Worm (Caenorhabditis elegans) whole organism, L1 larva: ENCODE results near the gene nrps-1.
A peak's percentile ranks its signal among the peaks of the same experiment; 100 is the strongest.

Source experiments
- C04F5.9 ChIP-seq: sonication (generic microtip); optimal IDR thresholded peaks from 2 replicates; lab custom pipeline; 2016; ENCODE audit warnings: missing genetic modification characterization, missing compliant biosample characterization
- C16A3.4 ChIP-seq: fragments of 150-350 bp; optimal IDR thresholded peaks from 2 replicates; lab custom pipeline; 2014; ENCODE audit warnings: missing biosample characterization, missing genetic modification characterization
- Y116A8C.19 ChIP-seq: sonication (generic microtip); optimal IDR thresholded peaks from 2 replicates; lab custom pipeline; 2016; ENCODE audit warnings: missing compliant biosample characterization, missing genetic modification characterization, borderline replicate concordance
- alr-1 ChIP-seq: fragments of 200-800 bp; sonication (Bioruptor generic); optimal IDR thresholded peaks from 2 replicates; lab custom pipeline; 2018; ENCODE audit warnings: borderline replicate concordance, mild to moderate bottlenecking, missing genetic modification characterization, missing compliant biosample characterization
- aly-2 ChIP-seq: fragments of 150-350 bp; optimal IDR thresholded peaks from 2 replicates; lab custom pipeline; 2014; ENCODE audit warnings: missing biosample characterization, missing genetic modification characterization
- ceh-8 ChIP-seq: fragments of 200-800 bp; sonication (Bioruptor generic); optimal IDR thresholded peaks from 2 replicates; lab custom pipeline; 2018; ENCODE audit warnings: mild to moderate bottlenecking, missing genetic modification characterization, moderate library complexity, missing compliant biosample characterization
- ceh-82 ChIP-seq, 3 experiments: fragments of 150-350 bp in 1 of 3; sonication (generic microtip) in 2 of 3; optimal IDR thresholded peaks; 2 replicates each; lab custom pipeline; 2014 to 2017; ENCODE audit warnings: missing biosample characterization in 3 of 3, missing genetic modification characterization in 3 of 3
- ces-1 ChIP-seq: fragments of 150-350 bp; optimal IDR thresholded peaks from 2 replicates; lab custom pipeline; 2014; ENCODE audit warnings: missing biosample characterization, missing genetic modification reagents, missing genetic modification characterization
- dsc-1 ChIP-seq: sonication (generic microtip); optimal IDR thresholded peaks from 2 replicates; lab custom pipeline; 2016; ENCODE audit warnings: mild to moderate bottlenecking, missing genetic modification characterization, missing compliant biosample characterization
- efl-1 ChIP-seq, 4 experiments: fragments of 150-350 bp; optimal IDR thresholded peaks in 3 of 4; peaks in 1 of 4; 1 replicate in 1 of 4; 2 replicates in 3 of 4; lab custom pipeline; 2014; ENCODE audit warnings: missing biosample characterization in 2 of 4, missing genetic modification characterization in 2 of 4, missing genetic modification reagents in 2 of 4
- efl-3 ChIP-seq: fragments of 200-800 bp; sonication (Bioruptor generic); optimal IDR thresholded peaks from 2 replicates; lab custom pipeline; 2018; ENCODE audit warnings: mild to moderate bottlenecking, missing genetic modification characterization, missing compliant biosample characterization
- egl-13 ChIP-seq: sonication (generic microtip); optimal IDR thresholded peaks from 2 replicates; lab custom pipeline; 2016; ENCODE audit warnings: missing genotype, missing genetic modification reagents, missing genetic modification characterization, missing compliant biosample characterization
- elt-2 ChIP-seq: sonication (generic microtip); optimal IDR thresholded peaks from 2 replicates; lab custom pipeline; 2016; ENCODE audit warnings: missing genetic modification characterization, mild to moderate bottlenecking, inconsistent platforms, missing compliant biosample characterization, missing genetic modification reagents
- fkh-8 ChIP-seq: sonication (generic microtip); optimal IDR thresholded peaks from 2 replicates; lab custom pipeline; 2016; ENCODE audit warnings: mild to moderate bottlenecking, missing genetic modification characterization, missing compliant biosample characterization
- irx-1 ChIP-seq: sonication (generic microtip); optimal IDR thresholded peaks from 2 replicates; lab custom pipeline; 2016; ENCODE audit warnings: missing genetic modification characterization, missing compliant biosample characterization
- lin-15B ChIP-seq: fragments of 150-350 bp; sonication (generic microtip); optimal IDR thresholded peaks from 3 replicates; lab custom pipeline; 2014; ENCODE audit warnings: missing biosample characterization, missing genetic modification characterization
- lin-35 ChIP-seq, 2 experiments: fragments of 150-350 bp; optimal IDR thresholded peaks; 2 replicates each; lab custom pipeline; 2014; ENCODE audit warnings: missing biosample characterization in 2 of 2, missing genetic modification characterization in 2 of 2, missing genetic modification reagents in 2 of 2
- mdl-1 ChIP-seq, 2 experiments: fragments of 150-350 bp; optimal IDR thresholded peaks; 2 replicates each; lab custom pipeline; 2014 to 2017; ENCODE audit warnings: missing biosample characterization in 2 of 2, missing genetic modification characterization in 2 of 2, inconsistent platforms in 1 of 2
- nhr-11 ChIP-seq: fragments of 150-350 bp; optimal IDR thresholded peaks from 2 replicates; lab custom pipeline; 2014; ENCODE audit warnings: missing biosample characterization, missing genetic modification characterization
- nhr-20 ChIP-seq: sonication (generic microtip); optimal IDR thresholded peaks from 2 replicates; lab custom pipeline; 2016; ENCODE audit warnings: mild to moderate bottlenecking, missing genetic modification characterization, missing compliant biosample characterization
- nhr-28 ChIP-seq: fragments of 150-350 bp; optimal IDR thresholded peaks from 2 replicates; lab custom pipeline; 2014; ENCODE audit warnings: missing biosample characterization, missing genetic modification characterization
- nhr-90 ChIP-seq: sonication (generic microtip); optimal IDR thresholded peaks from 2 replicates; lab custom pipeline; 2016; ENCODE audit warnings: mild to moderate bottlenecking, missing genetic modification characterization, missing compliant biosample characterization; ENCODE audit not compliant: poor library complexity
- pag-3 ChIP-seq: sonication (generic microtip); optimal IDR thresholded peaks from 2 replicates; lab custom pipeline; 2017; ENCODE audit warnings: missing genetic modification characterization, mild to moderate bottlenecking, missing compliant biosample characterization, antibody characterized with exemption, borderline replicate concordance; ENCODE audit not compliant: insufficient read depth
- pax-3 ChIP-seq: fragments of 200-800 bp; sonication (Bioruptor generic); optimal IDR thresholded peaks from 2 replicates; lab custom pipeline; 2018; ENCODE audit warnings: mild to moderate bottlenecking, missing genetic modification characterization, moderate library complexity, missing compliant biosample characterization
- pqm-1 ChIP-seq: sonication (generic microtip); optimal IDR thresholded peaks from 3 replicates; lab custom pipeline; 2017; ENCODE audit warnings: missing biosample characterization, missing genetic modification characterization
- snpc-4 ChIP-seq: fragments of 150-350 bp; optimal IDR thresholded peaks from 2 replicates; lab custom pipeline; 2014; ENCODE audit warnings: missing biosample characterization, missing genetic modification characterization
- snu-23 ChIP-seq: sonication (generic microtip); optimal IDR thresholded peaks from 2 replicates; lab custom pipeline; 2016; ENCODE audit warnings: missing genetic modification characterization, missing compliant biosample characterization
- sptf-1 ChIP-seq: fragments of 150-350 bp; optimal IDR thresholded peaks from 2 replicates; lab custom pipeline; 2014; ENCODE audit warnings: missing biosample characterization, missing genetic modification characterization
- sup-37 ChIP-seq: fragments of 200-800 bp; sonication (Bioruptor generic); optimal IDR thresholded peaks from 2 replicates; lab custom pipeline; 2018; ENCODE audit warnings: mild to moderate bottlenecking, missing genetic modification characterization, missing compliant biosample characterization
- tbx-2 ChIP-seq: sonication (generic microtip); optimal IDR thresholded peaks from 2 replicates; lab custom pipeline; 2016; ENCODE audit warnings: missing genetic modification characterization, missing compliant biosample characterization
- tlp-1 ChIP-seq: fragments of 150-350 bp; optimal IDR thresholded peaks from 2 replicates; lab custom pipeline; 2014; ENCODE audit warnings: missing biosample characterization, missing genetic modification characterization
- unc-130 ChIP-seq: fragments of 150-350 bp; optimal IDR thresholded peaks from 2 replicates; lab custom pipeline; 2017; ENCODE audit warnings: missing biosample characterization, missing genetic modification characterization, inconsistent platforms
- xbp-1 ChIP-seq: sonication (generic microtip); optimal IDR thresholded peaks from 2 replicates; lab custom pipeline; 2016; ENCODE audit warnings: missing genetic modification characterization, missing compliant biosample characterization
- zag-1 ChIP-seq: fragments of 150-350 bp; optimal IDR thresholded peaks from 2 replicates; lab custom pipeline; 2014; ENCODE audit warnings: missing biosample characterization, missing genetic modification characterization
- zip-4 ChIP-seq: fragments of 200-800 bp; sonication (Bioruptor generic); optimal IDR thresholded peaks from 2 replicates; lab custom pipeline; 2018; ENCODE audit warnings: mild to moderate bottlenecking, missing genetic modification characterization, moderate library complexity, missing compliant biosample characterization

Gene nrps-1

DNA sequence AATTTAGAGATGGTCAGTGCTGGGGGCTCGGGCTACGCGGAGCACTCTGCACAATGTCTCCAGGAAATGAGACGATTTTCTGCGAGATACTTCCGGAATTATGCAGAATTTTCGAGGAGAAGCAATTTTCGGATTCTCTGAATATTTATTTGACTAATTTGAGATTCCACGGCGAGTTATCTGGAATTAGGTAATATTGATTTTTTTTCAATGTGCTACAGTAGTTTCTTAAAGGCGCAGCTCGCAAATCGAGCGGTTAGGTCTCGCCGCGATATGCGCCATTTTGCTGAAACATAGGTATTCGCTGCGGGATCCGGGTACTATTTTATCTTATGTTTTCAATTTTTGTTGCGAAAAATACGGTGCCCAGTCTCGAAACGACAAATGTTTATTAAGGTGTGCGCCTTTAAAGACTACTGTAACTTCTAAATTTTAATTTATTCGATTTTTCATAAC lies at the start of gene nrps-1:
Gene nrps-1, plus strand, starts transcription at position 51 of the 456 bp plus-strand sequence.
- TF ChIP-seq nhr-11 (tag; lab: Kevin White, UChicago), result no peak
- TF ChIP-seq ceh-82 (tag; optimal IDR thresholded peaks at IDR 0.05; lab: Kevin White, UChicago), result no peak
- no peak for TF ChIP-seq mdl-1 (tag; optimal IDR thresholded peaks at IDR 0.05; lab: Kevin White, UChicago)
- no peak for TF ChIP-seq C16A3.4
- TF ChIP-seq sptf-1 (tag; lab: Kevin White, UChicago), result no peak
- no peak for TF ChIP-seq unc-130 (tag; lab: Kevin White, UChicago)
- TF ChIP-seq egl-13 (tag; lab: Kevin White, UChicago), result no peak
- no peak for TF ChIP-seq Y116A8C.19
- no peak for TF ChIP-seq elt-2 (tag; lab: Kevin White, UChicago)
- TF ChIP-seq zag-1 (tag; lab: Kevin White, UChicago), result no peak
- TF ChIP-seq snpc-4 (tag; lab: Kevin White, UChicago), result no peak
- TF ChIP-seq ceh-8 (GFP tag; lab: Kevin White, UChicago), result no peak
- TF ChIP-seq pax-3 (tag; lab: Kevin White, UChicago), result no peak
- TF ChIP-seq irx-1 (tag; lab: Kevin White, UChicago), result no peak
- TF ChIP-seq tlp-1, result no peak
- TF ChIP-seq lin-15B, result no peak
- TF ChIP-seq xbp-1, result no peak

DNA sequence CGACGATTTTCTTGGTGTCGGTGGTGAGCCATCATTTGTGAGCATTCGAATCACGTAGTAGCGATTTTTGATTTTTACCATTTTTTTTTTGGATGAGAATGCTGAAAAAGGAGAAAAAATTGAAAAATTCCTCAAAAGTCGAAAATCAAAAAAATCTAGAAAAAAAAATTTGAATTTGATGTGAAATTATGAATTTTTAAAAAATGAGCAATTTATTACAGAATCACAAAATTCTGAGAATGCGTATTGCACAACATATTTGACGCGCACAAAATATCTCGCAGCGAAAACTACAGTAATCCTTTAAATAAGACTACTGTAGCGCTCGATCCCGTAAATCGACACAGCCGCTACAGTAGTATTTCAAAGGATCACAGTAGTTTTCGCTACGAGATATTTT lies 47.2 kb upstream of the nrps-1 start, which contains the start of gene popl-5:
Gene popl-5, minus strand, starts transcription at position 101 of the 400 bp plus-strand sequence.
- TF ChIP-seq pqm-1 (no peak), alr-1 (tag; lab: Kevin White, UChicago) (no peak), pag-3 (tag; lab: Kevin White, UChicago) (no peak), zip-4 (GFP tag; lab: Kevin White, UChicago) (no peak), tbx-2 (tag; lab: Kevin White, UChicago) (no peak), snu-23 (GFP tag; lab: Kevin White, UChicago) (no peak), lin-35 (GFP tag; optimal IDR thresholded peaks at IDR 0.05; lab: Kevin White, UChicago) (no peak), ceh-8 (GFP tag; lab: Kevin White, UChicago) (no peak), C16A3.4 (no peak), nhr-90 (tag; lab: Kevin White, UChicago) (no peak), efl-3 (GFP tag; lab: Kevin White, UChicago) (no peak), nhr-20 (tag; lab: Kevin White, UChicago) (no peak), C04F5.9 (no peak), dsc-1 (tag; lab: Kevin White, UChicago) (no peak), sup-37 (GFP tag; lab: Kevin White, UChicago) (no peak), ces-1 (GFP tag; lab: Kevin White, UChicago) (no peak), fkh-8 (tag; lab: Kevin White, UChicago) (no peak)

DNA sequence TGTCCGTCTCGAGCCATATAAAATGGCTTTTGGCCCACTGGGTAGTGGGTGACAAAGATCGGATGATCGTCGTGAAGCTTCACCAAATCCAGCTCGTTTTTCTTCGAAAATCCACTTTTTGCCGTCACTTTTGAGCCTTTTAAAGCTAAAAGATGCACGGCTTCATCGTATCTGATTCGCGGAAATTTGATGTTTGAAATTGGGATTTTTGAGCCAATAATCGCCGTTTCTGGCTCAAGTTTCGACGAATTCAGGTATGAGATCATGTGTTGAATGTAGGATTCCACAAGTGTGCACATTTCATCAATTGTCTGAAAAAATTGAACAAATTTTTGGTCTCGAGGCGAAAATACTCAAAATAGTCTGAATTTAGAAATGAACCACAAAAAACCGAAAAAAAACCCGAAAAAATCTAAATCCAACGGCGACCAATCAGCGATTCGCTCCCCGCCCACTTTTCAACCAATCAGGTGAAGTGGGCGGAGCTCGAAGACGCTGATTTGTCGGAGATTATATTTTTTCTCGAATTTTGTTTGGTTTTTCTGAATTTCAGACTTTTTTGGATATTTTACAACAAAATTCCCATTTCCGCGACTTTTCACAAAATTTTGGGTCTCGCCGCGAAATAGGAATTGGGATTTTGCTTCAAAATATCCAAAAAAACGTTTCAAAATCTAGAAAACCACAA lies 45.7 kb upstream of the nrps-1 start:
- TF ChIP-seq C16A3.4 (no peak), nhr-28 (no peak), alr-1 (tag; lab: Kevin White, UChicago) (no peak), aly-2 (no peak), fkh-8 (tag; lab: Kevin White, UChicago) (no peak), ces-1 (GFP tag; lab: Kevin White, UChicago) (no peak), efl-1 (optimal IDR thresholded peaks at IDR 0.05; lab: Kevin White, UChicago) (no peak), efl-1 (GFP tag; optimal IDR thresholded peaks at IDR 0.05 in 1 of 2; lab: Kevin White, UChicago) (peak in 1 of 2 experiments; percentile 77), mdl-1 (tag; optimal IDR thresholded peaks at IDR 0.05; lab: Kevin White, UChicago) (no peak)
